Fruit fly (Drosophila melanogaster): ENCODE measurements around the gene mRpL4.

The mRpL4 gene

dm6 chr2L:16299466-16300311 lies 29.2 kb downstream of the mRpL4 start, which contains the start of the genes heix and CG17328 (continued):
- TF ChIP-seq net (GFP tag; optimal IDR thresholded peaks at IDR 0.05) = no peak
- TF ChIP-seq CG11902 (GFP tag; optimal IDR thresholded peaks at IDR 0.05) = peak; percentile 74
- TF ChIP-seq Gug (GFP tag; IDR thresholded peaks at IDR 0.05) = peak; percentile 51; the same call in 1 of the 2 replicates
- TF ChIP-seq CG11294 (GFP tag; IDR thresholded peaks at IDR 0.05) = no peak
- peak; percentile 81 for TF ChIP-seq Sox14 (GFP tag; optimal IDR thresholded peaks at IDR 0.05)
- TF ChIP-seq Hr38 (GFP tag; optimal IDR thresholded peaks at IDR 0.05) = no peak
- TF ChIP-seq dac (GFP tag; optimal IDR thresholded peaks at IDR 0.05) = peak; percentile 42
- TF ChIP-seq Eip78C (GFP tag) = peak; percentile 91
- peak; percentile 28 for TF ChIP-seq Blimp-1 (GFP tag; optimal IDR thresholded peaks at IDR 0.05)
- no peak for TF ChIP-seq vri (GFP tag; optimal IDR thresholded peaks at IDR 0.05)
- TF ChIP-seq CG15336 (GFP tag; IDR thresholded peaks at IDR 0.05) = peak; percentile 44
- TF ChIP-seq Met (GFP tag; optimal IDR thresholded peaks at IDR 0.05) = peak; percentile 77
- no peak for TF ChIP-seq dsx (GFP tag; optimal IDR thresholded peaks at IDR 0.05; ENCODE audit: poor library complexity, severe bottlenecking)
- no peak for TF ChIP-seq eg (GFP tag; IDR thresholded peaks at IDR 0.05)
- TF ChIP-seq pdm3 (GFP tag; optimal IDR thresholded peaks at IDR 0.05) = no peak
- TF ChIP-seq topi (GFP tag; optimal IDR thresholded peaks at IDR 0.05) = peak; percentile 75
- TF ChIP-seq Sox102F (GFP tag; optimal IDR thresholded peaks at IDR 0.05) = no peak
- TF ChIP-seq fd85E (GFP tag; optimal IDR thresholded peaks at IDR 0.05) = no peak
- TF ChIP-seq CG6854 (GFP tag; optimal IDR thresholded peaks at IDR 0.05) = peak; percentile 61
- TF ChIP-seq Sox15 (GFP tag; optimal IDR thresholded peaks at IDR 0.05) = peak; percentile 70
- TF ChIP-seq Ets96B (tag; optimal IDR thresholded peaks at IDR 0.05) = peak; percentile 61
- TF ChIP-seq CG32006 (GFP tag; optimal IDR thresholded peaks at IDR 0.05) = no peak
- TF ChIP-seq Eip93F (GFP tag; optimal IDR thresholded peaks at IDR 0.05) = peak; percentile 47
- no peak for TF ChIP-seq Hr39 (GFP tag; optimal IDR thresholded peaks at IDR 0.05)
- peak; percentile 82 for TF ChIP-seq acj6 (GFP tag; optimal IDR thresholded peaks at IDR 0.05)
- TF ChIP-seq spab (GFP tag; optimal IDR thresholded peaks at IDR 0.05) = no peak
- peak; percentile 54 for TF ChIP-seq CG8632 (GFP tag; optimal IDR thresholded peaks at IDR 0.05)

- TF ChIP-seq CG8119 (GFP tag; IDR thresholded peaks at IDR 0.05) (no peak), CG6792 (GFP tag; optimal IDR thresholded peaks at IDR 0.05) (no peak), CG32006 (GFP tag; optimal IDR thresholded peaks at IDR 0.05) (no peak), Eip75B (GFP tag; optimal IDR thresholded peaks at IDR 0.05) (no peak), fkh (GFP tag; optimal IDR thresholded peaks at IDR 0.05) (no peak), CG10669 (GFP tag; optimal IDR thresholded peaks at IDR 0.05) (no peak), eg (GFP tag; IDR thresholded peaks at IDR 0.05) (no peak), CG9139 (GFP tag; optimal IDR thresholded peaks at IDR 0.05) (no peak), Blimp-1 (GFP tag; optimal IDR thresholded peaks at IDR 0.05) (no peak), pdm3 (GFP tag; optimal IDR thresholded peaks at IDR 0.05) (no peak), ss (GFP tag; optimal IDR thresholded peaks at IDR 0.05) (no peak), Eip78C (GFP tag) (no peak), lz (GFP tag; optimal IDR thresholded peaks at IDR 0.05) (no peak)
Observed at dm6 chr2L:16293703-16294233, 35.2 kb downstream of the mRpL4 start, which contains the start of gene Cyp303a1. Cyp303a1 (plus strand) TSS chr2L:16294183.

- TF ChIP-seq Blimp-1 (GFP tag; optimal IDR thresholded peaks at IDR 0.05) = peak; percentile 90
- TF ChIP-seq achi (GFP tag; optimal IDR thresholded peaks at IDR 0.05) = no peak
- 0 out of 3 replicates have a peak, but pooled peaks have one; percentile 24 for TF ChIP-seq eg (GFP tag; IDR thresholded peaks at IDR 0.05)
- peak; percentile 35; the same call in 1 of the 3 replicates for TF ChIP-seq CG8119 (GFP tag; IDR thresholded peaks at IDR 0.05)
- TF ChIP-seq Lpt (GFP tag; optimal IDR thresholded peaks at IDR 0.05) = peak; percentile 31
- TF ChIP-seq CG15336 (GFP tag; IDR thresholded peaks at IDR 0.05) = peak; percentile 47; the same call in 1 of the 2 replicates
- TF ChIP-seq CG6276 (GFP tag; optimal IDR thresholded peaks at IDR 0.05) = peak; percentile 27
- TF ChIP-seq net (GFP tag; optimal IDR thresholded peaks at IDR 0.05) = no peak
Observed at dm6 chr2L:16292975-16293501, 35.9 kb downstream of the mRpL4 start, which contains the start of gene CG13258. CG13258 (minus strand) TSS chr2L:16293025.
